In genomic region chr3L:8060188-8060856, dm6 we compare ENCODE assay signal across 1 fruit fly cellular context.
TF ChIP-seq lines count a peak whose summit lies in the region.

No protein-coding gene starts in this region.

TF ChIP-seq in whole organism, embryonic, 481 proteins besides CTCF, POLR2A, EP300 and RAD21 (continued from another document):
- TF ChIP-seq knrl (GFP tag; IDR thresholded peaks at IDR 0.05; lab: Robert Waterston, UW; ENCODE audit: partially characterized antibody) (peak; percentile 34; the same call in 1 of the 3 replicates), exex (tag; optimal IDR thresholded peaks at IDR 0.05; lab: Kevin White, UChicago) (peak; percentile 10), BtbVII (GFP tag; optimal IDR thresholded peaks at IDR 0.05; lab: Kevin White, UChicago) (peak; percentile 46), HLH4C (GFP tag; IDR thresholded peaks at IDR 0.05; lab: Robert Waterston, UW; ENCODE audit: partially characterized antibody) (peak; percentile 60), CG13296 (GFP tag; optimal IDR thresholded peaks at IDR 0.05; lab: Kevin White, UChicago) (peak; percentile 32), vnd (GFP tag; IDR thresholded peaks at IDR 0.05; lab: Robert Waterston, UW; ENCODE audit: partially characterized antibody) (peak; percentile 65), CG12155 (GFP tag; optimal IDR thresholded peaks at IDR 0.05; lab: Kevin White, UChicago) (peak; percentile 94), CG15514 (GFP tag; optimal IDR thresholded peaks at IDR 0.05; lab: Kevin White, UChicago) (peak; percentile 17), CG6791 (GFP tag; IDR thresholded peaks at IDR 0.05; lab: Robert Waterston, UW; ENCODE audit: partially characterized antibody) (peak; percentile 88; the same call in 2 of the 3 replicates), Fer1 (GFP tag; optimal IDR thresholded peaks at IDR 0.05; lab: Kevin White, UChicago) (peak; percentile 52), chinmo (GFP tag; IDR thresholded peaks at IDR 0.05; lab: Robert Waterston, UW; ENCODE audit: partially characterized antibody) (peak; percentile 77; the same call in 2 of the 4 replicates), Dek (tag; optimal IDR thresholded peaks at IDR 0.05; lab: Kevin White, UChicago) (peak; percentile 44), Opbp (GFP tag; IDR thresholded peaks at IDR 0.05; lab: Robert Waterston, UW; ENCODE audit: partially characterized antibody) (peak; percentile 79; the same call in 2 of the 3 replicates), tna (GFP tag; IDR thresholded peaks at IDR 0.05; lab: Robert Waterston, UW; ENCODE audit: partially characterized antibody) (peak; percentile 42), eve (GFP tag; optimal IDR thresholded peaks at IDR 0.05; lab: Kevin White, UChicago) (peak in 1 of 2 experiments; percentile 63), ci (GFP tag; IDR thresholded peaks at IDR 0.05; lab: Robert Waterston, UW) (peak; percentile 51; the same call in 1 of the 3 replicates), CG14860 (GFP tag; IDR thresholded peaks at IDR 0.05; lab: Robert Waterston, UW; ENCODE audit: partially characterized antibody) (peak; percentile 59), CG18599 (GFP tag; optimal IDR thresholded peaks at IDR 0.05; lab: Kevin White, UChicago) (peak; percentile 20), CG6765 (GFP tag; optimal IDR thresholded peaks at IDR 0.05; lab: Kevin White, UChicago) (peak; percentile 25), Stat92E (GFP tag; optimal IDR thresholded peaks at IDR 0.05; lab: Kevin White, UChicago) (peak in 1 of 3 experiments; percentile 56), Dll (GFP tag; IDR thresholded peaks at IDR 0.05; lab: Robert Waterston, UW; ENCODE audit: partially characterized antibody) (peak; percentile 39; the same call in 2 of the 4 replicates), unc-4 (GFP tag; IDR thresholded peaks at IDR 0.05; lab: Robert Waterston, UW; ENCODE audit: partially characterized antibody) (peak; percentile 50), Bgb (GFP tag; IDR thresholded peaks at IDR 0.05; lab: Robert Waterston, UW; ENCODE audit: partially characterized antibody) (peak; percentile 69), sqz (GFP tag; optimal IDR thresholded peaks at IDR 0.05; lab: Kevin White, UChicago) (peak; percentile 52), CG17568 (GFP tag; optimal IDR thresholded peaks at IDR 0.05; lab: Kevin White, UChicago) (peak; percentile 3), sna (GFP tag; IDR thresholded peaks at IDR 0.05; lab: Robert Waterston, UW; ENCODE audit: partially characterized antibody) (peak; percentile 71; the same call in 1 of the 2 replicates), Nf-YC (tag; optimal IDR thresholded peaks at IDR 0.05; lab: Kevin White, UChicago) (peak; percentile 10), CG42726 (GFP tag; IDR thresholded peaks at IDR 0.05; lab: Robert Waterston, UW; ENCODE audit: partially characterized antibody) (peak; percentile 69; the same call in 1 of the 2 replicates), ato (GFP tag; IDR thresholded peaks at IDR 0.05; lab: Robert Waterston, UW; ENCODE audit: partially characterized antibody) (peak; percentile 73), CG13894 (tag; optimal IDR thresholded peaks at IDR 0.05; lab: Kevin White, UChicago) (peak; percentile 48), Bdp1 (GFP tag; optimal IDR thresholded peaks at IDR 0.05; lab: Kevin White, UChicago) (peak; percentile 98), mld (GFP tag; IDR thresholded peaks at IDR 0.05; lab: Robert Waterston, UW; ENCODE audit: partially characterized antibody) (peak; percentile 82), sens (GFP tag; lab: Kevin White, UChicago) (peak; percentile 18), bbx (GFP tag; IDR thresholded peaks at IDR 0.05; lab: Robert Waterston, UW; ENCODE audit: partially characterized antibody) (peak; percentile 79), CG7745 (tag; optimal IDR thresholded peaks at IDR 0.05; lab: Kevin White, UChicago) (peak; percentile 81), CG10979 (tag; optimal IDR thresholded peaks at IDR 0.05; lab: Kevin White, UChicago) (peak; percentile 12), CG34224 (GFP tag; IDR thresholded peaks at IDR 0.05; lab: Robert Waterston, UW; ENCODE audit: partially characterized antibody) (peak; percentile 48; the same call in 1 of the 3 replicates), CG3281 (GFP tag; optimal IDR thresholded peaks at IDR 0.05; lab: Kevin White, UChicago) (peak; percentile 30), CG2712 (tag; optimal IDR thresholded peaks at IDR 0.05; lab: Kevin White, UChicago) (peak; percentile 7)
